Worm (Caenorhabditis elegans) whole organism, L1 larva: ENCODE results near the gene igeg-2.

Source experiments
- F16B12.6 ChIP-seq: fragments of 150-350 bp; optimal IDR thresholded peaks from 2 replicates; lab custom pipeline; 2014; ENCODE audit warnings: missing biosample characterization, missing genetic modification characterization
- ama-1 ChIP-seq: fragments of 150-350 bp; optimal IDR thresholded peaks from 2 replicates; lab custom pipeline; 2014
- blmp-1 ChIP-seq: fragments of 150-350 bp; optimal IDR thresholded peaks from 2 replicates; lab custom pipeline; 2014; ENCODE audit warnings: missing biosample characterization, missing genetic modification characterization
- ceh-82 ChIP-seq, 3 experiments: fragments of 150-350 bp in 1 of 3; sonication (generic microtip) in 2 of 3; optimal IDR thresholded peaks; 2 replicates each; lab custom pipeline; 2014 to 2017; ENCODE audit warnings: missing biosample characterization in 3 of 3, missing genetic modification characterization in 3 of 3
- ceh-88 ChIP-seq: fragments of 200-800 bp; sonication (Bioruptor generic); IDR thresholded peaks from 2 replicates; pipeline ENCODE4 v1.3.6; 2022; ENCODE audit warnings: missing genetic modification characterization, missing compliant biosample characterization
- dpl-1 ChIP-seq, 3 experiments: fragments of 150-350 bp in 2 of 3; sonication (generic microtip) in 1 of 3; optimal IDR thresholded peaks; 2 replicates each; lab custom pipeline; 2014 to 2017; ENCODE audit warnings: missing biosample characterization in 3 of 3, missing genetic modification characterization in 3 of 3, missing genetic modification reagents in 3 of 3
- egl-13 ChIP-seq: sonication (generic microtip); optimal IDR thresholded peaks from 2 replicates; lab custom pipeline; 2016; ENCODE audit warnings: missing genotype, missing genetic modification reagents, missing genetic modification characterization, missing compliant biosample characterization
- egl-27 ChIP-seq, 2 experiments: fragments of 150-350 bp in 1 of 2; sonication (generic microtip); optimal IDR thresholded peaks; 3 replicates each; lab custom pipeline; 2017 to 2018; ENCODE audit warnings: missing biosample characterization in 2 of 2, missing genetic modification characterization in 2 of 2, missing genetic modification reagents in 2 of 2
- elt-3 ChIP-seq, 6 experiments: fragments of 150-350 bp in 1 of 6; sonication (generic microtip); optimal IDR thresholded peaks; 2 replicates each; lab custom pipeline; 2017 to 2018; ENCODE audit warnings: missing biosample characterization in 6 of 6, missing genetic modification characterization in 6 of 6, inconsistent platforms in 1 of 6
- ets-5 ChIP-seq: fragments of 200-800 bp; sonication (Bioruptor generic); IDR thresholded peaks from 2 replicates; pipeline ENCODE4 v1.3.6; 2022; ENCODE audit warnings: missing genetic modification characterization, missing compliant biosample characterization
- fkh-4 ChIP-seq: sonication (generic microtip); optimal IDR thresholded peaks from 2 replicates; lab custom pipeline; 2016; ENCODE audit warnings: missing compliant biosample characterization, missing genetic modification characterization, borderline replicate concordance
- fkh-8 ChIP-seq: sonication (generic microtip); optimal IDR thresholded peaks from 2 replicates; lab custom pipeline; 2016; ENCODE audit warnings: mild to moderate bottlenecking, missing genetic modification characterization, missing compliant biosample characterization
- grh-1 ChIP-seq: fragments of 200-800 bp; sonication (Bioruptor generic); IDR thresholded peaks from 2 replicates; pipeline ENCODE4 v1.3.6; 2022; ENCODE audit warnings: missing genetic modification reagents, missing genetic modification characterization, missing compliant biosample characterization
- hlh-4 ChIP-seq: sonication (generic microtip); optimal IDR thresholded peaks from 2 replicates; lab custom pipeline; 2016; ENCODE audit warnings: mild to moderate bottlenecking, missing genetic modification characterization, missing compliant biosample characterization
- hpl-2 ChIP-seq: fragments of 150-350 bp; optimal IDR thresholded peaks from 2 replicates; lab custom pipeline; 2014; ENCODE audit warnings: missing biosample characterization, missing genetic modification reagents, missing genetic modification characterization
- isw-1 ChIP-seq: fragments of 200-800 bp; sonication (Bioruptor generic); IDR thresholded peaks from 2 replicates; pipeline ENCODE4 v1.3.6; 2022; ENCODE audit warnings: missing genetic modification characterization, missing compliant biosample characterization
- lin-14 ChIP-seq: fragments of 200-800 bp; sonication (Bioruptor generic); optimal IDR thresholded peaks from 2 replicates; lab custom pipeline; 2018; ENCODE audit warnings: mild to moderate bottlenecking, missing genetic modification characterization, moderate library complexity, missing compliant biosample characterization
- lin-15B ChIP-seq: fragments of 150-350 bp; sonication (generic microtip); optimal IDR thresholded peaks from 3 replicates; lab custom pipeline; 2014; ENCODE audit warnings: missing biosample characterization, missing genetic modification characterization
- lin-35 ChIP-seq, 2 experiments: fragments of 150-350 bp; optimal IDR thresholded peaks; 2 replicates each; lab custom pipeline; 2014; ENCODE audit warnings: missing biosample characterization in 2 of 2, missing genetic modification characterization in 2 of 2, missing genetic modification reagents in 2 of 2
- mab-9 ChIP-seq: fragments of 200-800 bp; sonication (Bioruptor generic); IDR thresholded peaks from 2 replicates; pipeline ENCODE4 v1.3.6; 2022; ENCODE audit warnings: missing genetic modification reagents, missing genetic modification characterization, missing compliant biosample characterization
- mdl-1 ChIP-seq, 2 experiments: fragments of 150-350 bp; optimal IDR thresholded peaks; 2 replicates each; lab custom pipeline; 2014 to 2017; ENCODE audit warnings: missing biosample characterization in 2 of 2, missing genetic modification characterization in 2 of 2, inconsistent platforms in 1 of 2
- mef-2 ChIP-seq: fragments of 150-350 bp; optimal IDR thresholded peaks from 2 replicates; lab custom pipeline; 2014; ENCODE audit warnings: missing biosample characterization, missing genetic modification characterization
- mep-1 ChIP-seq: fragments of 150-350 bp; optimal IDR thresholded peaks from 2 replicates; lab custom pipeline; 2014; ENCODE audit warnings: missing biosample characterization, missing genetic modification characterization
- nhr-19 ChIP-seq: fragments of 200-800 bp; sonication (Bioruptor generic); conservative IDR thresholded peaks from 2 replicates; pipeline ENCODE4 v1.3.6; 2022; ENCODE audit warnings: missing genetic modification characterization, missing compliant biosample characterization
- nhr-28 ChIP-seq: fragments of 150-350 bp; optimal IDR thresholded peaks from 2 replicates; lab custom pipeline; 2014; ENCODE audit warnings: missing biosample characterization, missing genetic modification characterization
- nhr-84 ChIP-seq: sonication (generic microtip); optimal IDR thresholded peaks from 2 replicates; lab custom pipeline; 2017; ENCODE audit warnings: missing biosample characterization, missing genetic modification characterization
- nhr-85 ChIP-seq: sonication (generic microtip); peaks from one replicate; lab custom pipeline; 2016; ENCODE audit warnings: missing genetic modification characterization, inconsistent platforms, missing compliant biosample characterization
- skn-1 ChIP-seq: fragments of 150-350 bp; optimal IDR thresholded peaks from 2 replicates; lab custom pipeline; 2014; ENCODE audit warnings: missing biosample characterization, missing genetic modification characterization
- sptf-1 ChIP-seq: fragments of 150-350 bp; optimal IDR thresholded peaks from 2 replicates; lab custom pipeline; 2014; ENCODE audit warnings: missing biosample characterization, missing genetic modification characterization
- tbx-2 ChIP-seq: sonication (generic microtip); optimal IDR thresholded peaks from 2 replicates; lab custom pipeline; 2016; ENCODE audit warnings: missing genetic modification characterization, missing compliant biosample characterization
- unc-98 ChIP-seq: fragments of 200-800 bp; sonication (Bioruptor generic); IDR thresholded peaks from 2 replicates; pipeline ENCODE4 v1.3.6; 2022; ENCODE audit warnings: missing genetic modification characterization, missing compliant biosample characterization
- zip-4 ChIP-seq: fragments of 200-800 bp; sonication (Bioruptor generic); optimal IDR thresholded peaks from 2 replicates; lab custom pipeline; 2018; ENCODE audit warnings: mild to moderate bottlenecking, missing genetic modification characterization, moderate library complexity, missing compliant biosample characterization
- ztf-11 ChIP-seq, 2 experiments: sonication (generic microtip); optimal IDR thresholded peaks; 2 replicates each; lab custom pipeline; 2016 to 2017; ENCODE audit warnings: missing genetic modification characterization in 2 of 2, missing biosample characterization in 1 of 2, missing compliant biosample characterization in 1 of 2
- ztf-4 ChIP-seq: fragments of 150-350 bp; optimal IDR thresholded peaks from 2 replicates; lab custom pipeline; 2014; ENCODE audit warnings: missing biosample characterization, missing genetic modification characterization

Gene igeg-2

DNA sequence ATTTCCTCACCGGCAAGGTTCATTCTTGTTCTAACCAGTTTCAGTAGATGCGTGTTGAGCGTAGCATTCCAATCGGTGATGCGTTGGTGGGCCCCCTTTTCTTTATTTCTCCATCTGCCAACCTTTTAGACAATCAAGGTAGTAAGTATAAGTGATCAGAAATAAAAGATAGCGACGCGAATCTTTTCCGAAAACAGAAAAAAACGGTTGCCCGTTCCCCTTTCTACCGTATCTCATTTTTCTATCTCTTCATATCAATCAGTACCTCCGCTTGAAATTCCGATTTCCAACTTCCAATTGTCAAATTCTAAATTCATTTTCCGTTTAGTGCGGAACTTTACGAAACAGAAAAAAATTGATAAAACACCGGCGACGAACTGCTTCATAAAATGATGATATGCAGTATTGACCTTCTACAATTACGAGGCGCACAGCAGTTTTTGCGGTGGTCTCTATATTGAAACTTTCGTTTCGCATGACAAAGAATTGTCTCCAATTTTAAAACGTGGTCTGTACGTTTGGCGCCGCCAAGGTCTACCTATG is 33.0 kb upstream of the igeg-2 start:
- TF ChIP-seq sptf-1 (no peak), mef-2 (tag; lab: Kevin White, UChicago) (no peak), hlh-4 (tag; lab: Kevin White, UChicago) (no peak), lin-15B (tag; lab: Kevin White, UChicago) (no peak), mep-1 (peak; percentile 9), ama-1 (no peak), ceh-88 (GFP tag; lab: Robert Waterston, UW) (no peak), elt-3 (tag; optimal IDR thresholded peaks at IDR 0.05; lab: Kevin White, UChicago) (peak in 1 of 6 experiments; percentile 73), nhr-85 (tag; lab: Kevin White, UChicago) (peak; percentile 55), ceh-82 (tag; optimal IDR thresholded peaks at IDR 0.05; lab: Kevin White, UChicago) (no peak), nhr-28 (no peak), blmp-1 (tag; lab: Kevin White, UChicago) (peak; percentile 44), zip-4 (GFP tag; lab: Kevin White, UChicago) (no peak), mab-9 (GFP tag; lab: Robert Waterston, UW) (no peak), unc-98 (GFP tag; lab: Robert Waterston, UW) (no peak), lin-14 (peak; percentile 90), dpl-1 (GFP tag; optimal IDR thresholded peaks at IDR 0.05; lab: Kevin White, UChicago) (no peak), skn-1 (tag; lab: Kevin White, UChicago) (peak; percentile 38), grh-1 (GFP tag; lab: Robert Waterston, UW) (no peak), lin-35 (GFP tag; optimal IDR thresholded peaks at IDR 0.05; lab: Kevin White, UChicago) (peak in 1 of 2 experiments; percentile 9), hpl-2 (GFP tag; lab: Kevin White, UChicago) (no peak), nhr-84 (tag; lab: Kevin White, UChicago) (no peak)

DNA sequence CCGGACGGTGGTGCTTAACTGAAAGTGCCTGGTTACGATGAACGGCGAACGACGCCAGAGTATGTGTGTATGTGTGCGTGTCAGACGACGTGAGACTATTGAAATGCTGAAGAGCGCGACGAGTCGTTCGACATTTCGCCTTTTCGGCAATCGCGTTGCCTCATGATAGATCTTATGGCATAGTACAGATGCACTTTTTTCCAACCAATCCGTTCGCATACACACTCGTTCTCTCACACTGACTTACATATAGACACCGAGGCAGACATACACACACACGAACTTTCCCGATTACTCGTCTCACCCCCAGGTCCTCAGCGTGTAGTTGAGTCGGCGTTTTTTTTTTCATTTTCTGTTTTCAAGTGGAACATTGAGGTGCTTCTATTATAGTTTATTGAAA is 32.3 kb upstream of the igeg-2 start:
- TF ChIP-seq mep-1 (peak; percentile 2), egl-13 (tag; lab: Kevin White, UChicago) (no peak), mdl-1 (tag; optimal IDR thresholded peaks at IDR 0.05; lab: Kevin White, UChicago) (peak in 1 of 2 experiments; percentile 6), lin-14 (peak; percentile 48), F16B12.6 (tag; lab: Kevin White, UChicago) (no peak)

DNA sequence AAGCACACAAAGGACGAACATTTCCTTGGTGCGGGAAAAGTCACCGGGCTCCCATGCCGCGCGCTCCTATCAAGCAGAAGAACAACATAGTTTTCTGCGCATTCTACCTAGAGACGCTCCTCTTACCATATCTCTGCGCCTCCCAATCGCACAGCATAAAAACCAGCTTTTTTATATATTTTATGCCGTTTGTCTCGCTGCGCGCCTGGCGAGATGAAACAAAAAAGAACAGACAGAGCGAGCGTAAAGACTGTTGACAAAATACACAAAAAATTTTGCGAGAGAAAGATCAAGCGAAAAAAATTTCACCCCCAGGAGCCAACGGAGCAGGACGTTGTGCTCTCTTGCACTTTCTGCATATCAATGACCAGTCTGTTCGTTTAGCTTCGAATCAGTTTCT is 31.3 kb upstream of the igeg-2 start:
- TF ChIP-seq grh-1 (GFP tag; lab: Robert Waterston, UW), result 0 out of 2 replicates have a peak, but pooled peaks have one; percentile 7
- TF ChIP-seq ztf-4 (tag; lab: Kevin White, UChicago), result no peak
- TF ChIP-seq egl-27 (tag; optimal IDR thresholded peaks at IDR 0.05; lab: Kevin White, UChicago), result no peak
- peak; percentile 82 for TF ChIP-seq lin-14
- no peak for TF ChIP-seq fkh-8 (tag; lab: Kevin White, UChicago)
- TF ChIP-seq ztf-11 (tag; optimal IDR thresholded peaks at IDR 0.05; lab: Kevin White, UChicago), result no peak

DNA sequence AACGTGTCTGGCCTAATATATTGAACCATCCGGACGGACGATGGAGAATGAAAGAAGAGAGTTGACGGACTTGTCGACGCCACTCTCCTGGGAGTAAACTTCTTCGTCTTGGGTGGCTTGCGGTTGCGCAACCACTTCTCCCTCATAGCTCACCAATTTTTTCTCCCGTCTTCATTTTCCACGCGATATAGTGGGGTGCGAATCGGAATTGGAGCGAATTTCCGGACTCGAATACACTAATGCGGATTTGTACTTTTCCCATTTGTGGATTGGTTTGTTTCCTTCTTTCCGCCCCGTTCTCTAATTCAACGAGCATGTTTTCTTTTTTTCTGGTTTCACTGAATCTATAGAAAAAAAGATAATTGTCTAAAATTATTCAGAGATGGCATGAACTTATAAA is 29.3 kb upstream of the igeg-2 start:
- TF ChIP-seq ets-5 (GFP tag; lab: Robert Waterston, UW), result no peak
- TF ChIP-seq mab-9 (GFP tag; lab: Robert Waterston, UW), result no peak
- TF ChIP-seq fkh-8 (tag; lab: Kevin White, UChicago), result no peak
- TF ChIP-seq lin-14, result peak; percentile 88
- TF ChIP-seq isw-1, result no peak
- no peak for TF ChIP-seq tbx-2 (tag; lab: Kevin White, UChicago)
- TF ChIP-seq fkh-4 (tag; lab: Kevin White, UChicago), result no peak
- no peak for TF ChIP-seq nhr-19
